Fruit fly (Drosophila melanogaster): ENCODE data around the gene MED11.

The MED11 gene

dm6 chr3L:18743679-18744078 lies 2.0 kb upstream of the MED11 start (continued):
- TF ChIP-seq ac (GFP tag; optimal IDR thresholded peaks at IDR 0.05) = no peak
- TF ChIP-seq insv (GFP tag; optimal IDR thresholded peaks at IDR 0.05) = peak in 1 of 2 experiments; percentile 39
- TF ChIP-seq amos (GFP tag; IDR thresholded peaks at IDR 0.05; ENCODE audit: partially characterized antibody) = peak; percentile 70
- no peak for TF ChIP-seq Hr3 (GFP tag; optimal IDR thresholded peaks at IDR 0.05)
- TF ChIP-seq z (GFP tag; IDR thresholded peaks at IDR 0.05) = no peak
- TF ChIP-seq Hsf (GFP tag; optimal IDR thresholded peaks at IDR 0.05) = peak; percentile 2
- no peak for TF ChIP-seq CG2116 (GFP tag; optimal IDR thresholded peaks at IDR 0.05)
- no peak for TF ChIP-seq Fer1 (GFP tag; optimal IDR thresholded peaks at IDR 0.05)
- TF ChIP-seq Lhr (GFP tag; optimal IDR thresholded peaks at IDR 0.05) = peak; percentile 33
- no peak for TF ChIP-seq oc (tag; optimal IDR thresholded peaks at IDR 0.05)
- no peak for TF ChIP-seq her (GFP tag; optimal IDR thresholded peaks at IDR 0.05)
- TF ChIP-seq CG17186 (GFP tag; optimal IDR thresholded peaks at IDR 0.05) = no peak
- TF ChIP-seq CG7357 (GFP tag; IDR thresholded peaks at IDR 0.05) = no peak
- no peak for TF ChIP-seq bab2 (GFP tag; optimal IDR thresholded peaks at IDR 0.05)
- TF ChIP-seq tio (GFP tag; optimal IDR thresholded peaks at IDR 0.05) = no peak
- TF ChIP-seq CG32767 (GFP tag; IDR thresholded peaks at IDR 0.05) = no peak
- no peak for TF ChIP-seq CG11093 (GFP tag; IDR thresholded peaks at IDR 0.05)
- peak; percentile 34 for TF ChIP-seq B-H2 (GFP tag; optimal IDR thresholded peaks at IDR 0.05)
- TF ChIP-seq NK7.1 (GFP tag; optimal IDR thresholded peaks at IDR 0.05) = no peak
- TF ChIP-seq CG2875 (GFP tag; optimal IDR thresholded peaks at IDR 0.05) = no peak
- no peak for TF ChIP-seq HHEX (GFP tag; optimal IDR thresholded peaks at IDR 0.05)
- TF ChIP-seq CG32532 (GFP tag; IDR thresholded peaks at IDR 0.05) = no peak
- no peak for TF ChIP-seq CG10274 (GFP tag; optimal IDR thresholded peaks at IDR 0.05)
- TF ChIP-seq klu (GFP tag; IDR thresholded peaks at IDR 0.05) = no peak
- TF ChIP-seq CG11456 (GFP tag; IDR thresholded peaks at IDR 0.05) = no peak
- TF ChIP-seq Hr39 (optimal IDR thresholded peaks at IDR 0.05) = no peak
- TF ChIP-seq Rx (GFP tag; IDR thresholded peaks at IDR 0.05) = no peak
- peak in 1 of 2 experiments; percentile 5 for TF ChIP-seq Hr51 (GFP tag; optimal IDR thresholded peaks at IDR 0.05)
- no peak for TF ChIP-seq CG30431 (GFP tag; optimal IDR thresholded peaks at IDR 0.05)
- TF ChIP-seq CG8944 (GFP tag; optimal IDR thresholded peaks at IDR 0.05) = no peak
- no peak for TF ChIP-seq run (tag; optimal IDR thresholded peaks at IDR 0.05)
- peak; percentile 9; the same call in 1 of the 3 replicates for TF ChIP-seq row (GFP tag; IDR thresholded peaks at IDR 0.05)
- TF ChIP-seq CG4404 (GFP tag; IDR thresholded peaks at IDR 0.05) = no peak
- TF ChIP-seq CG13894 (tag; optimal IDR thresholded peaks at IDR 0.05) = peak; percentile 9
- no peak for TF ChIP-seq cas (GFP tag; IDR thresholded peaks at IDR 0.05)
- no peak for TF ChIP-seq CG10654 (GFP tag; optimal IDR thresholded peaks at IDR 0.05)
- no peak for TF ChIP-seq Rfx (GFP tag; IDR thresholded peaks at IDR 0.05)
- TF ChIP-seq Awh (GFP tag; IDR thresholded peaks at IDR 0.05) = no peak
- no peak for TF ChIP-seq CG10209 (GFP tag; optimal IDR thresholded peaks at IDR 0.05)
- peak; percentile 60 for TF ChIP-seq vnd (GFP tag; IDR thresholded peaks at IDR 0.05; ENCODE audit: partially characterized antibody)
- TF ChIP-seq Stat92E (GFP tag; optimal IDR thresholded peaks at IDR 0.05) = no peak
- TF ChIP-seq unc-4 (GFP tag; IDR thresholded peaks at IDR 0.05; ENCODE audit: partially characterized antibody) = no peak
- TF ChIP-seq Dp (GFP tag; optimal IDR thresholded peaks at IDR 0.05) = peak; percentile 6
- peak; percentile 12 for TF ChIP-seq Camta (GFP tag; optimal IDR thresholded peaks at IDR 0.05)
- no peak for TF ChIP-seq CG14050 (GFP tag; IDR thresholded peaks at IDR 0.05)
- no peak for TF ChIP-seq dimm (GFP tag; IDR thresholded peaks at IDR 0.05)
- TF ChIP-seq Lpt (GFP tag; optimal IDR thresholded peaks at IDR 0.05) = no peak
- no peak for TF ChIP-seq CG10543 (GFP tag; optimal IDR thresholded peaks at IDR 0.05)
- no peak for TF ChIP-seq prd (optimal IDR thresholded peaks at IDR 0.05)
- TF ChIP-seq prd (GFP tag; IDR thresholded peaks at IDR 0.05) = no peak
- TF ChIP-seq Dip2 (GFP tag; IDR thresholded peaks at IDR 0.05) = no peak
- TF ChIP-seq Neu2 (GFP tag; optimal IDR thresholded peaks at IDR 0.05; ENCODE audit: borderline replicate concordance) = no peak
- no peak for TF ChIP-seq ham (GFP tag; IDR thresholded peaks at IDR 0.05)
